Worm (Caenorhabditis elegans) whole organism, L4 larva: ENCODE results near the gene F07G6.2.

Source experiments
- spr-3 ChIP-seq: fragments of 200-800 bp; sonication (Bioruptor generic); optimal IDR thresholded peaks from 2 replicates; lab custom pipeline; 2018; ENCODE audit warnings: mild to moderate bottlenecking, missing genetic modification characterization, missing compliant biosample characterization
- unc-62 ChIP-seq, 3 experiments: fragments of 150-350 bp in 1 of 3; sonication (generic microtip); optimal IDR thresholded peaks in 2 of 3; peaks in 1 of 3; 1 replicate in 1 of 3; 2 replicates in 2 of 3; lab custom pipeline; 2014 to 2017; ENCODE audit warnings: missing biosample characterization in 3 of 3, missing genetic modification characterization in 3 of 3, missing genetic modification reagents in 3 of 3, missing genotype in 1 of 3

- TF ChIP-seq spr-3 (no peak), unc-62 (GFP tag; optimal IDR thresholded peaks at IDR 0.05 in 1 of 2; lab: Kevin White, UChicago) (no peak), unc-62 (tag; optimal IDR thresholded peaks at IDR 0.05; lab: Kevin White, UChicago) (no peak)
These were observed 49.1 kb upstream of the F07G6.2 start, which contains the start of gene fbxa-170 for ce11 chrX:1678021-1678420.
